Worm (Caenorhabditis elegans): Measurements from ENCODE around the gene F10D2.10.

ce11 chrV:7111276-7111675, 44.7 kb downstream of the F10D2.10 start:
- no peak for TF ChIP-seq M03D4.4 (tag; optimal IDR thresholded peaks at IDR 0.05)
- no peak for TF ChIP-seq unc-62 (GFP tag; optimal IDR thresholded peaks at IDR 0.05)

All from whole organism, mixed stage, embryonic.